Worm (Caenorhabditis elegans): ENCODE results near the gene Y54F10BM.9.

The Y54F10BM.9 gene

DNA sequence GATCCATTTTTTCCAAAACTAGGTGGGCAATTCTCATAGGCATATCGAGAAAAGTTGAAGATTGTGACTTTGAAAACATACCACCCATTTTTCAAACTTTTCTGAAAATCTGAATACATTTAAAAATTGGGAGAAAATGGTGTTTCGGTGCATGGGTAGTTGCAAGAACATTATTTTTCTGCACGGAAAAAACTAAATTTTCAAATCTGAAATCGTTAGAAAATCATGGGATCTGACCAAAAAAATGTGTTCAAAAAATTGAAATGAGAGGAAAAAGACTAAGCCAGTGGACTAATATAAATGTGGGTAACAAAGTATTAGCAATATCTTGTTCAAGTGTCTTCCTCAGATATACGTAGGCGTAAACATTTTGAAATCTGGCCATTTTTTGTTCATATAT is 45.9 kb downstream of the Y54F10BM.9 start, which contains the start of gene fbxa-43:
Gene fbxa-43, minus strand, starts transcription at position 101 of the 400 bp plus-strand sequence.
- TF ChIP-seq fkh-2 (tag; optimal IDR thresholded peaks at IDR 0.05) (no peak), nhr-25 (tag; optimal IDR thresholded peaks at IDR 0.05) (no peak), ZK546.5 (tag; optimal IDR thresholded peaks at IDR 0.05) (no peak), lin-39 (tag; optimal IDR thresholded peaks at IDR 0.05) (no peak), unc-62 (GFP tag; optimal IDR thresholded peaks at IDR 0.05) (no peak), snpc-4 (tag; optimal IDR thresholded peaks at IDR 0.05) (no peak), aly-2 (tag; optimal IDR thresholded peaks at IDR 0.05) (no peak), lsy-12 (tag; optimal IDR thresholded peaks at IDR 0.05) (no peak), daf-12 (tag; optimal IDR thresholded peaks at IDR 0.05) (no peak), ama-1 (optimal IDR thresholded peaks at IDR 0.05) (no peak), jun-1 (tag; optimal IDR thresholded peaks at IDR 0.05) (no peak), egl-27 (tag; optimal IDR thresholded peaks at IDR 0.05) (no peak), nhr-77 (tag; optimal IDR thresholded peaks at IDR 0.05) (no peak), nhr-28 (tag; optimal IDR thresholded peaks at IDR 0.05) (no peak), ceh-9 (tag; optimal IDR thresholded peaks at IDR 0.05) (no peak), hmg-11 (tag; optimal IDR thresholded peaks at IDR 0.05) (no peak)

DNA sequence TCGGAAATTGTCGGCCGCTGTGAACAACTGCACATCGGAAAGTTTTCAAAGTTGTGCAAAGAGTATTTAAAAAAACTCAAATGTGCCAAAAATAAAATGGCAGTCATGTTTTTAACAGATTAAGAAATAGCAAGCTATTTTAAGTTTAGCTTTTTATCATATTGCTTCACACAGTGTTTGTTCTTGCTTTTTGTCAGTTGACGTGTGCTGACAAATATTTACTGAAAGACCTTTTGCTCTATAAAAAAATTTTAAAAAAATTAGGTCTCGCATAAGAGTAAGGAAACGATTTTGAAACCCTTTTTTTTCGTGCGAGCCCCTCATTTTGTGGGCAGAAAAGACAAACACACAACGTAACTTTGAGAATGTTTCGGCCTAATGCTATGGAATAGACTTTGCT is 49.2 kb downstream of the Y54F10BM.9 start, which contains the start of gene fbxa-71:
Gene fbxa-71, plus strand, starts transcription at position 301 of the 400 bp plus-strand sequence.
- TF ChIP-seq sea-2 (GFP tag; optimal IDR thresholded peaks at IDR 0.05) (no peak), egl-5 (tag; optimal IDR thresholded peaks at IDR 0.05) (no peak), daf-12 (tag; optimal IDR thresholded peaks at IDR 0.05) (no peak), unc-39 (tag; optimal IDR thresholded peaks at IDR 0.05) (no peak)

DNA sequence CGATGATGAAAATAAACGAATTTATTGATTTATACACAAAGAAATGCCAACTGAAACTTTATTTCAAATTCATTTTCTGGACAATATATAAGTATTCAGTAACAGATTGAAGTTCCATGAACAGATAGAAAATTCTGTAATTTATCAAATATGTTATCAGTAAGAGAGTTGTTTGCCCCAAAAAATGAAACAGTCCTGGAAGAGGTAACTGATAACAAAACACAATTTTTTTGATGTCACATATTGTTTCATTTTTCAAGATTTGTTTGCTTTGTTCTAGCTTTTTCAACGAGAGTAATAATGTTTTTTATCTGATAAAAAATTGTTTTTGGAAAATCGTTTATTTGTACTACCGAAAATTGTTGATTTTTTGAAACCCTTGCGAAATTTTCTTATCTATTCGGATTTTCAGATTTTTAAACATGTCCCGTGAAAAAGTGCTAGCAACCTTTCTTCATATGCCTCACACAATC is 51.7 kb downstream of the Y54F10BM.9 start, which contains the start of gene fbxa-73:
Gene fbxa-73, plus strand, starts transcription at position 423 of the 473 bp plus-strand sequence.
- TF ChIP-seq pqm-1 (tag; optimal IDR thresholded peaks at IDR 0.05) (peak; percentile 35), jun-1 (tag; optimal IDR thresholded peaks at IDR 0.05) (no peak), fkh-10 (GFP tag; optimal IDR thresholded peaks at IDR 0.05) (no peak), nhr-25 (tag; optimal IDR thresholded peaks at IDR 0.05) (no peak), elt-2 (tag; optimal IDR thresholded peaks at IDR 0.05) (peak; percentile 69)

DNA sequence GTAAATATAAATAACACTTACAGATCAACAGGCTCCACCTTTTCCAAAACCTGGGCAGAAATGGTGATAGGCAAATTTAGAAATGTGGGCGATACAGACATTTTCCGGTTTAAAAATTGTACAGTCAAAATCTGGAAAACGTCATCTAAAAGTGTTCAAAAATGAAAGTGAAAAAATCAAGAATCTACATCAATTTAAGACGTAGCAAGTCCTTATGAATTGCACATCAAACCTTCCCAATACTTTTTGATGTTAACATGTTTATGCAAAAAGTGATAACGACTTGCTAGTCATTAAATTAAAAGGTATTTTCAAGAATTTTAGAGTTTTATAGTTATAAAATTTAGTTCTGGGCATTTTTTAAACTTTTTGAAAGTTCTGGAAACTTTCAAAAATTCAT is 53.4 kb downstream of the Y54F10BM.9 start, which contains the start of gene fbxa-7:
Gene fbxa-7, minus strand, starts transcription at position 101 of the 400 bp plus-strand sequence.
- TF ChIP-seq ceh-16 (tag; optimal IDR thresholded peaks at IDR 0.05) (no peak), pqm-1 (tag; optimal IDR thresholded peaks at IDR 0.05) (no peak), ztf-4 (tag; optimal IDR thresholded peaks at IDR 0.05) (no peak), nhr-43 (tag; optimal IDR thresholded peaks at IDR 0.05; ENCODE audit: poor library complexity, severe bottlenecking) (no peak), nhr-23 (tag; optimal IDR thresholded peaks at IDR 0.05) (no peak), snpc-4 (tag; optimal IDR thresholded peaks at IDR 0.05) (no peak), egl-5 (tag; optimal IDR thresholded peaks at IDR 0.05) (no peak), mml-1 (tag; optimal IDR thresholded peaks at IDR 0.05) (no peak)

DNA sequence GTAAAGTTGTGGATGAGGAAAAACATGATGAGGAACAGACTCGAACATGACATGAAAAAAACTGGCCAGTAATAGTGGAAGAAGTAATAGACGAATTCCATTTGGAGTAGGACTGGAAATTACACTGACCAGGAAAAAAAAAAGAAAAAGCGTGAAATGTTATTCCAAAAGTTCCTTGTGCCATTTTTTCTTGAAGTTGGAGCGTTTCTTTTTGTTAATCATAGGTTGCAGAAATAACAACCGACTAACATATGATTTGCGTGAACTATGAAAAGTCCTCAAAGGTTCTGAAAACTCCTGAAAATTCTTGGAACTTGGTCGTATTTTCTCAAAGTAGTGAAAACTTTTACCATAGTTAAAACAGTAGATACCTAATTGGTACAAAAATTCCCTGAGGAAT is 59.0 kb downstream of the Y54F10BM.9 start, which contains the start of gene srd-67:
Gene srd-67, minus strand, starts transcription at position 101 of the 400 bp plus-strand sequence.
- TF ChIP-seq unc-62 (GFP tag; optimal IDR thresholded peaks at IDR 0.05) (no peak), ceh-28 (tag; optimal IDR thresholded peaks at IDR 0.05) (no peak), pqm-1 (tag; optimal IDR thresholded peaks at IDR 0.05) (no peak), nhr-43 (tag; optimal IDR thresholded peaks at IDR 0.05; ENCODE audit: poor library complexity, severe bottlenecking) (no peak), tbx-2 (tag; optimal IDR thresholded peaks at IDR 0.05) (no peak), lsy-12 (tag; optimal IDR thresholded peaks at IDR 0.05) (no peak), unc-39 (tag; optimal IDR thresholded peaks at IDR 0.05) (no peak), mdl-1 (tag; optimal IDR thresholded peaks at IDR 0.05) (no peak), ceh-82 (tag; optimal IDR thresholded peaks at IDR 0.05) (no peak), jun-1 (tag; optimal IDR thresholded peaks at IDR 0.05) (no peak), nhr-76 (tag; optimal IDR thresholded peaks at IDR 0.05) (no peak), skn-1 (tag; optimal IDR thresholded peaks at IDR 0.05) (no peak), nhr-77 (tag; optimal IDR thresholded peaks at IDR 0.05) (no peak)

All from whole organism, L3 larva.